Worm (Caenorhabditis elegans): ENCODE data around the gene fbxb-84.

DNA sequence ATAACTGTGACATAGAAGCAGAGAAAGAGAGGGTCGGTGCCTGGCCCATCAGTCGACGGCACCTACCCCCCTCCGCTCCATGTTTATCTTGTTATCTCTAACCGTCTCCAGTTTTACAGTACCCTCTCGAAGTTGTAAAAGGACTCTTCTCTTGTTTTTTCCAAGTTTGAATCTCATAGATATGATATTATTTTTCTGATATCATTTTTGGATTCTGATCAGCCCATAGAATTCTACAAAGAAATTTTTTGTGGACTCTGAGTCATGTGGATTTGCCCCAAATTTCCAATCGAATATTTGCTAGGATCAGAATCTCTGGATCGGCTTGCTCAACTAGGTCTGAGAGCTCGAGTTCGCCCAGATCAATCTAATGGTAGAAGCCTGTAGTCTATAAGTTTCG is 31.7 kb downstream of the fbxb-84 start, which contains the start of gene C29F9.6:
- no peak for TF ChIP-seq klf-2 (GFP tag; conservative IDR thresholded peaks at IDR 0.05)
- no peak for TF ChIP-seq med-1 (GFP tag; optimal IDR thresholded peaks at IDR 0.05; ENCODE audit: insufficient read depth)
- TF ChIP-seq ref-1 (GFP tag; conservative IDR thresholded peaks at IDR 0.05), result no peak
- no peak for TF ChIP-seq T22C8.4 (GFP tag; IDR thresholded peaks at IDR 0.05)
- TF ChIP-seq ztf-29 (GFP tag; IDR thresholded peaks at IDR 0.05), result no peak
- no peak for TF ChIP-seq tab-1 (GFP tag; IDR thresholded peaks at IDR 0.05)
- no peak for TF ChIP-seq ztf-23 (GFP tag; IDR thresholded peaks at IDR 0.05)

Data from whole organism, midembryonic.